Fruit fly (Drosophila melanogaster): ENCODE measurements around the gene Sema1a.

The Sema1a gene

DNA sequence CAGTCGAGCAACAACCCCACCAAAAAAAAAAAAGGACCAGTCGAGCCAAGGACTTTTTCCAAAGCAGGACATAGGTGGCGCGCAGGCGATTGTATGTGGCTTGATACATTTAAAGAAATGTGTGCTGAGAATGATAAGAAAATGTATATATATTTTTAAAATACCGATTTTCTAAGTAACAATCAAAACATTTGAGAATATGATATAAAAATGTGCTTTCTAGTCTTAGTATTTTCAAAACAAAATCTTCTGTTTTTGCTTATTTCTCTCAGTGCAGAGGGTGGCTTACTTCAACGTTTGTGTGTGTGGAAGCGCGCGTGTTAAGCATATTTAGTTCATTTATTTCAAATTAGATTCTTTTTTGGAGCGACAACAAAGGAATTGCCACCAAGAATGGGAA, 60.7 kb downstream of the Sema1a start (continued):
- TF ChIP-seq ken (GFP tag; IDR thresholded peaks at IDR 0.05) = 0 out of 3 replicates have a peak, but pooled peaks have one; percentile 20
- no peak for TF ChIP-seq CG10959 (GFP tag; IDR thresholded peaks at IDR 0.05)
- TF ChIP-seq HLH3B (GFP tag; IDR thresholded peaks at IDR 0.05) = peak; percentile 51; the same call in 1 of the 2 replicates
- TF ChIP-seq Awh (GFP tag; IDR thresholded peaks at IDR 0.05) = 0 out of 2 replicates have a peak, but pooled peaks have one; percentile 54
- 0 out of 2 replicates have a peak, but pooled peaks have one; percentile 5 for TF ChIP-seq crol (GFP tag; IDR thresholded peaks at IDR 0.05)
- peak; percentile 36 for TF ChIP-seq org-1 (GFP tag; optimal IDR thresholded peaks at IDR 0.05)
- no peak for TF ChIP-seq pzg (GFP tag; optimal IDR thresholded peaks at IDR 0.05)
- no peak for TF ChIP-seq CG6791 (GFP tag; IDR thresholded peaks at IDR 0.05; ENCODE audit: partially characterized antibody)
- no peak for TF ChIP-seq amos (GFP tag; IDR thresholded peaks at IDR 0.05; ENCODE audit: partially characterized antibody)
- no peak for TF ChIP-seq tx (GFP tag; optimal IDR thresholded peaks at IDR 0.05)
- TF ChIP-seq CG3065 (GFP tag; optimal IDR thresholded peaks at IDR 0.05) = no peak
- no peak; the same call in 1 of the 2 replicates for TF ChIP-seq peb (GFP tag; IDR thresholded peaks at IDR 0.05)
- TF ChIP-seq CG14965 (GFP tag; optimal IDR thresholded peaks at IDR 0.05; ENCODE audit: borderline replicate concordance) = no peak
- TF ChIP-seq CG4424 (GFP tag; optimal IDR thresholded peaks at IDR 0.05) = peak; percentile 43
- TF ChIP-seq Opbp (GFP tag; IDR thresholded peaks at IDR 0.05; ENCODE audit: partially characterized antibody) = no peak
- 0 out of 2 replicates have a peak, but pooled peaks have one; percentile 12 for TF ChIP-seq Gsc (GFP tag; IDR thresholded peaks at IDR 0.05)
- TF ChIP-seq CG5245 (GFP tag; optimal IDR thresholded peaks at IDR 0.05) = peak; percentile 19
- TF ChIP-seq Xbp1 (GFP tag; optimal IDR thresholded peaks at IDR 0.05) = peak; percentile 48
- TF ChIP-seq nau (GFP tag; optimal IDR thresholded peaks at IDR 0.05) = no peak
- no peak for TF ChIP-seq HmgD (GFP tag; optimal IDR thresholded peaks at IDR 0.05)
- TF ChIP-seq maf-S (GFP tag; optimal IDR thresholded peaks at IDR 0.05) = no peak
- TF ChIP-seq CG2129 (GFP tag; IDR thresholded peaks at IDR 0.05; ENCODE audit: partially characterized antibody) = no peak
- no peak for TF ChIP-seq Spps (tag; optimal IDR thresholded peaks at IDR 0.05)
- peak; percentile 9 for TF ChIP-seq sug (tag; optimal IDR thresholded peaks at IDR 0.05)
- TF ChIP-seq CG10543 (GFP tag; optimal IDR thresholded peaks at IDR 0.05) = no peak
- peak; percentile 23 for TF ChIP-seq CG13894 (tag; optimal IDR thresholded peaks at IDR 0.05)
- TF ChIP-seq gce (GFP tag; IDR thresholded peaks at IDR 0.05) = peak; percentile 41; the same call in 1 of the 3 replicates
- peak in 1 of 2 experiments; percentile 33 for TF ChIP-seq Pdp1 (GFP tag; optimal IDR thresholded peaks at IDR 0.05)
- peak; percentile 48 for TF ChIP-seq D19A (tag; optimal IDR thresholded peaks at IDR 0.05)
- TF ChIP-seq lmd (GFP tag; IDR thresholded peaks at IDR 0.05) = peak; percentile 58
- no peak for TF ChIP-seq CG13287 (GFP tag; IDR thresholded peaks at IDR 0.05; ENCODE audit: partially characterized antibody)
- TF ChIP-seq CG7987 (GFP tag; optimal IDR thresholded peaks at IDR 0.05) = no peak
- TF ChIP-seq CG6272 (GFP tag; IDR thresholded peaks at IDR 0.05) = peak; percentile 35; the same call in 1 of the 2 replicates
- peak; percentile 64 for TF ChIP-seq croc (GFP tag; conservative IDR thresholded peaks at IDR 0.05)
- TF ChIP-seq gem (tag; optimal IDR thresholded peaks at IDR 0.05) = peak; percentile 78
- TF ChIP-seq NK7.1 (GFP tag; optimal IDR thresholded peaks at IDR 0.05) = no peak
- no peak for TF ChIP-seq CG18011 (GFP tag; optimal IDR thresholded peaks at IDR 0.05)
- TF ChIP-seq slp2 (GFP tag; optimal IDR thresholded peaks at IDR 0.05) = no peak
- TF ChIP-seq row (GFP tag; IDR thresholded peaks at IDR 0.05) = peak; percentile 80
- peak; percentile 57 for TF ChIP-seq az2 (GFP tag; optimal IDR thresholded peaks at IDR 0.05)
- TF ChIP-seq Hr51 (GFP tag; optimal IDR thresholded peaks at IDR 0.05) = peak in 1 of 2 experiments; percentile 59
- no peak for TF ChIP-seq shn (GFP tag; optimal IDR thresholded peaks at IDR 0.05)
- TF ChIP-seq CG15696 (tag; optimal IDR thresholded peaks at IDR 0.05) = peak; percentile 40
- TF ChIP-seq corto (GFP tag; optimal IDR thresholded peaks at IDR 0.05) = no peak
- no peak; the same call in 2 of the 3 replicates for TF ChIP-seq CG14050 (GFP tag; IDR thresholded peaks at IDR 0.05)
- TF ChIP-seq sr (GFP tag; IDR thresholded peaks at IDR 0.05) = no peak
- TF ChIP-seq wdn (GFP tag; IDR thresholded peaks at IDR 0.05) = 0 out of 2 replicates have a peak, but pooled peaks have one; percentile 42
- no peak for TF ChIP-seq trh (GFP tag; optimal IDR thresholded peaks at IDR 0.05)
- TF ChIP-seq CG30403 (GFP tag; optimal IDR thresholded peaks at IDR 0.05) = peak; percentile 66
- peak in 1 of 2 experiments; percentile 37 for TF ChIP-seq chif (GFP tag; optimal IDR thresholded peaks at IDR 0.05)

Data from whole organism, embryonic.